Fruit fly (Drosophila melanogaster) Kc167 (cell line): ENCODE data around the gene Osi3.

ENCODE experiments used
- Sin3A ChIP-seq: fragments of >200 bp; optimal IDR thresholded peaks from 2 replicates; lab custom pipeline; 2018; ENCODE audit warnings: missing external identifiers
- psq ChIP-seq: fragments of >200 bp; optimal IDR thresholded peaks from 2 replicates; lab custom pipeline; 2017; ENCODE audit warnings: missing external identifiers
- ttk ChIP-seq: sonication (Bioruptor generic); optimal IDR thresholded peaks from 2 replicates; lab custom pipeline; 2017; ENCODE audit warnings: missing external identifiers

DNA sequence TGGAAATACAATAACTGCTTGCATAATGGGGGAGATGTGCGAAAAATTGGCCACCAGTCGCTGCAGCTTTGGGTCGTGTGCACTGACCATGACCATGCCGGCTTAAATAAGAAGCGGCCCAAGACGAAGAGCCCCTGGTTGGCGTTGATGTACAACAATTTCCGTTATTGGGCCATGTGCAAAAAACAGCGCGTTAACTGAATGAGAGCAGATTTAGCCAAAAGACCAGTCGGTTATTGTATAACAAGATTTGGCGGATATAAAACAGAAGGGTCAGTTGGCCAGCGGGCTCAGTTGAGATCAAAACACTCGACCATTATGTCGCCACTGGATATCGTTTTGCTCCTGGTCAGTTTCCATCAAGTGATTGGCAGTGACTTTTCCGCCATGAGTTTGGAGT, 48.0 kb downstream of the Osi3 start, which contains the start of gene Osi10a:
- TF ChIP-seq psq (no peak), ttk (lab: Kevin White, UChicago) (no peak), Sin3A (lab: Kevin White, UChicago) (no peak)
